Worm (Caenorhabditis elegans) whole organism, L4/young adult: ENCODE measurements around the gene Y54G11A.1.

Experiments
- W03F9.2 ChIP-seq: fragments of 150-350 bp; optimal IDR thresholded peaks from 2 replicates; lab custom pipeline; 2014; ENCODE audit warnings: missing biosample characterization, missing genetic modification characterization
- him-1 ChIP-seq: sonication (generic microtip); optimal IDR thresholded peaks from 2 replicates; lab custom pipeline; 2016; ENCODE audit warnings: missing genotype, missing genetic modification reagents, missing genetic modification characterization, missing compliant biosample characterization

DNA sequence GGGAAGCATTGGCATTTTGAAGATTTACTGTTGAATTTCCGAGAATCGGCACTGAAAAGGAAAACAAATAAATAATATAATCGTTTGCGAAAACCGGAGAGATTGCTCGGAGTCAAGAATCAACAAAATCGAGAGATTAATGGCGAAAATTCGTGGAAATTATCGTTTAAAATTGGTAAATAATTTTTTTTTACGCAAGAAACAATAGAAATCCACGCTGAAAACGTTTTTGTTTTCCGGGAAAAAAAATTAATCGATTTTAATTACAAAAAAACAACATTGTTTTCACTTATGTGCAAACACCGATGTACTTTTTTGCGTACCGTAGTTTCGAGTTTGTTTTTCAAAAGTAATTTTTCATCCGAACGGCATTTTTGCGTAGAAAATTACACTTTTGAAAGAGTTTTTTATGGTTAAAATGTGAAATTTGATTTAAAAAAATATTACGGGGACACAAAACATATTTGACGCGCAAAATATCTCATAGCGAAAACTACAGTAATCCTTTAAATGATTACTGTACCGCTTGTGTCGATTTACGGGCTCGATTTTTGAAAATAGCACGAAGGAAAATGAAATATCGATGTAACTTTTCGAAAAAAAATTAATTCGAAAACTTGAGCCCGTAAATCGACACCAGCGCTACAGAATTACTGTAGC lies 41.9 kb upstream of the Y54G11A.1 start, which contains the start of gene ctl-3:
- TF ChIP-seq him-1 (tag; lab: Kevin White, UChicago) (no peak), W03F9.2 (no peak)
